Worm (Caenorhabditis elegans) whole organism, late embryonic: ENCODE results near the gene F25B3.4.

Experiments used
- C38D4.7 ChIP-seq: fragments of 200-800 bp; sonication (Bioruptor generic); optimal IDR thresholded peaks from 2 replicates; lab custom pipeline; 2018; ENCODE audit warnings: mild to moderate bottlenecking, missing genetic modification characterization, moderate library complexity, missing compliant biosample characterization
- F13H6.1 ChIP-seq: sonication (generic microtip); optimal IDR thresholded peaks from 2 replicates; lab custom pipeline; 2016; ENCODE audit warnings: missing genetic modification characterization, missing compliant biosample characterization
- K02D7.2 ChIP-seq: sonication (generic microtip); optimal IDR thresholded peaks from 2 replicates; lab custom pipeline; 2017; ENCODE audit warnings: mild to moderate bottlenecking, missing genetic modification characterization, missing compliant biosample characterization
- K09A11.1 ChIP-seq: sonication (generic microtip); optimal IDR thresholded peaks from 2 replicates; lab custom pipeline; 2017; ENCODE audit warnings: antibody characterized with exemption, mild to moderate bottlenecking, missing genetic modification characterization, missing compliant biosample characterization; ENCODE audit not compliant: insufficient read depth
- T23F11.4 ChIP-seq: fragments of 200-800 bp; sonication (Bioruptor generic); optimal IDR thresholded peaks from 2 replicates; lab custom pipeline; 2018; ENCODE audit warnings: mild to moderate bottlenecking, missing genetic modification characterization, missing compliant biosample characterization
- Y22D7AL.16 ChIP-seq: sonication (generic microtip); optimal IDR thresholded peaks from 2 replicates; lab custom pipeline; 2016; ENCODE audit warnings: missing genetic modification characterization, missing compliant biosample characterization
- ceh-14 ChIP-seq: sonication (generic microtip); optimal IDR thresholded peaks from 2 replicates; lab custom pipeline; 2016; ENCODE audit warnings: missing genotype, missing genetic modification characterization, missing compliant biosample characterization
- ceh-2 ChIP-seq: sonication (generic microtip); optimal IDR thresholded peaks from 2 replicates; lab custom pipeline; 2016; ENCODE audit warnings: missing genotype, missing genetic modification characterization, missing compliant biosample characterization
- ceh-22 ChIP-seq: sonication (generic microtip); optimal IDR thresholded peaks from 2 replicates; lab custom pipeline; 2017; ENCODE audit warnings: missing biosample characterization, missing genetic modification characterization
- ceh-30 ChIP-seq: fragments of 150-350 bp; optimal IDR thresholded peaks from 2 replicates; lab custom pipeline; 2014; ENCODE audit warnings: missing biosample characterization, missing genetic modification characterization
- ceh-31 ChIP-seq: sonication (generic microtip); optimal IDR thresholded peaks from 2 replicates; lab custom pipeline; 2016; ENCODE audit warnings: missing genetic modification characterization, missing compliant biosample characterization
- ceh-45 ChIP-seq: fragments of 200-800 bp; sonication (Bioruptor generic); IDR thresholded peaks from 2 replicates; pipeline ENCODE4 v1.3.6; 2022; ENCODE audit warnings: missing genetic modification reagents, missing genetic modification characterization, missing compliant biosample characterization
- ceh-48 ChIP-seq: sonication (generic microtip); optimal IDR thresholded peaks from 2 replicates; lab custom pipeline; 2016; ENCODE audit warnings: missing genetic modification characterization, inconsistent platforms, missing compliant biosample characterization
- ceh-6 ChIP-seq: fragments of 200-800 bp; sonication (Bioruptor generic); optimal IDR thresholded peaks from 2 replicates; lab custom pipeline; 2018; ENCODE audit warnings: mild to moderate bottlenecking, missing genetic modification characterization, missing compliant biosample characterization
- dmd-4 ChIP-seq: sonication (generic microtip); optimal IDR thresholded peaks from 2 replicates; lab custom pipeline; 2016; ENCODE audit warnings: borderline replicate concordance, missing genetic modification characterization, missing compliant biosample characterization
- elt-2 ChIP-seq: sonication (generic microtip); optimal IDR thresholded peaks from 2 replicates; lab custom pipeline; 2016; ENCODE audit warnings: missing genetic modification reagents, missing genetic modification characterization, missing compliant biosample characterization
- elt-4 ChIP-seq: sonication (generic microtip); optimal IDR thresholded peaks from 2 replicates; lab custom pipeline; 2016; ENCODE audit warnings: missing genetic modification characterization, missing compliant biosample characterization
- ets-4 ChIP-seq: sonication (generic microtip); optimal IDR thresholded peaks from 2 replicates; lab custom pipeline; 2016; ENCODE audit warnings: missing genetic modification characterization, missing compliant biosample characterization
- fkh-10 ChIP-seq: fragments of 150-350 bp; optimal IDR thresholded peaks from 2 replicates; lab custom pipeline; 2014; ENCODE audit warnings: missing biosample characterization, missing genetic modification reagents, missing genetic modification characterization
- fkh-6 ChIP-seq: sonication (generic microtip); optimal IDR thresholded peaks from 2 replicates; lab custom pipeline; 2016; ENCODE audit warnings: missing genetic modification characterization, missing compliant biosample characterization
- hlh-13 ChIP-seq: fragments of 200-800 bp; sonication (Bioruptor generic); optimal IDR thresholded peaks from 2 replicates; lab custom pipeline; 2018; ENCODE audit warnings: mild to moderate bottlenecking, missing genetic modification characterization, missing compliant biosample characterization
- hlh-15 ChIP-seq: sonication (generic microtip); optimal IDR thresholded peaks from 2 replicates; lab custom pipeline; 2016; ENCODE audit warnings: missing genetic modification characterization, missing compliant biosample characterization
- hlh-30 ChIP-seq: sonication (generic microtip); optimal IDR thresholded peaks from 2 replicates; lab custom pipeline; 2017; ENCODE audit warnings: antibody characterized with exemption, missing genetic modification characterization, missing compliant biosample characterization; ENCODE audit not compliant: insufficient read depth
- hlh-8 ChIP-seq: sonication (generic microtip); optimal IDR thresholded peaks from 2 replicates; lab custom pipeline; 2016; ENCODE audit warnings: missing genotype, missing genetic modification characterization, missing compliant biosample characterization
- lim-6 ChIP-seq: sonication (generic microtip); optimal IDR thresholded peaks from 2 replicates; lab custom pipeline; 2016; ENCODE audit warnings: missing genetic modification characterization, missing compliant biosample characterization
- mec-3 ChIP-seq: sonication (generic microtip); optimal IDR thresholded peaks from 2 replicates; lab custom pipeline; 2016; ENCODE audit warnings: borderline replicate concordance, missing genetic modification characterization, missing compliant biosample characterization
- nfya-1 ChIP-seq: sonication (generic microtip); optimal IDR thresholded peaks from 2 replicates; lab custom pipeline; 2017; ENCODE audit warnings: missing genetic modification characterization, mild to moderate bottlenecking, missing compliant biosample characterization, antibody characterized with exemption, moderate library complexity
- odd-2 ChIP-seq: sonication (generic microtip); optimal IDR thresholded peaks from 2 replicates; lab custom pipeline; 2017; ENCODE audit warnings: antibody characterized with exemption, mild to moderate bottlenecking, missing genetic modification characterization, missing compliant biosample characterization
- pat-9 ChIP-seq: fragments of 200-800 bp; sonication (Bioruptor generic); optimal IDR thresholded peaks from 2 replicates; lab custom pipeline; 2018; ENCODE audit warnings: mild to moderate bottlenecking, missing genetic modification characterization, moderate library complexity, missing compliant biosample characterization
- pha-4 ChIP-seq: fragments of 150-350 bp; optimal IDR thresholded peaks from 2 replicates; lab custom pipeline; 2018; ENCODE audit warnings: missing biosample characterization, missing genetic modification reagents, missing genetic modification characterization
- pros-1 ChIP-seq: fragments of 150-350 bp; optimal IDR thresholded peaks from 2 replicates; lab custom pipeline; 2014; ENCODE audit warnings: missing biosample characterization, missing genetic modification reagents, missing genetic modification characterization
- ref-2 ChIP-seq: sonication (generic microtip); optimal IDR thresholded peaks from 2 replicates; lab custom pipeline; 2016; ENCODE audit warnings: missing genetic modification characterization, missing compliant biosample characterization
- sdc-2 ChIP-seq: sonication (generic microtip); optimal IDR thresholded peaks from 2 replicates; lab custom pipeline; 2016; ENCODE audit warnings: missing genotype, missing genetic modification characterization, missing compliant biosample characterization
- sox-2 ChIP-seq: fragments of 200-800 bp; sonication (Bioruptor generic); IDR thresholded peaks from 2 replicates; pipeline ENCODE4 v1.3.6; 2022; ENCODE audit warnings: missing genetic modification reagents, missing genetic modification characterization, missing compliant biosample characterization
- sox-4 ChIP-seq: sonication (generic microtip); optimal IDR thresholded peaks from 2 replicates; lab custom pipeline; 2017; ENCODE audit warnings: mild to moderate bottlenecking, missing genetic modification characterization, inconsistent platforms, missing compliant biosample characterization
- syd-9 ChIP-seq: sonication (generic microtip); optimal IDR thresholded peaks from 2 replicates; lab custom pipeline; 2016; ENCODE audit warnings: mild to moderate bottlenecking, missing genetic modification characterization, moderate library complexity, missing compliant biosample characterization
- tbx-2 ChIP-seq: sonication (generic microtip); optimal IDR thresholded peaks from 2 replicates; lab custom pipeline; 2016; ENCODE audit warnings: missing genetic modification characterization, missing compliant biosample characterization
- ttx-3 ChIP-seq: sonication (generic microtip); optimal IDR thresholded peaks from 2 replicates; lab custom pipeline; 2016; ENCODE audit warnings: missing genetic modification reagents, missing genetic modification characterization, missing compliant biosample characterization
- unc-42 ChIP-seq: sonication (generic microtip); optimal IDR thresholded peaks from 2 replicates; lab custom pipeline; 2016; ENCODE audit warnings: missing genotype, missing genetic modification characterization, missing compliant biosample characterization
- unc-55 ChIP-seq: sonication (generic microtip); optimal IDR thresholded peaks from 2 replicates; lab custom pipeline; 2017; ENCODE audit warnings: missing biosample characterization, missing genetic modification reagents, missing genetic modification characterization
- unc-86 ChIP-seq: sonication (generic microtip); optimal IDR thresholded peaks from 2 replicates; lab custom pipeline; 2016; ENCODE audit warnings: missing genetic modification characterization, missing compliant biosample characterization

F25B3.4 gene

DNA sequence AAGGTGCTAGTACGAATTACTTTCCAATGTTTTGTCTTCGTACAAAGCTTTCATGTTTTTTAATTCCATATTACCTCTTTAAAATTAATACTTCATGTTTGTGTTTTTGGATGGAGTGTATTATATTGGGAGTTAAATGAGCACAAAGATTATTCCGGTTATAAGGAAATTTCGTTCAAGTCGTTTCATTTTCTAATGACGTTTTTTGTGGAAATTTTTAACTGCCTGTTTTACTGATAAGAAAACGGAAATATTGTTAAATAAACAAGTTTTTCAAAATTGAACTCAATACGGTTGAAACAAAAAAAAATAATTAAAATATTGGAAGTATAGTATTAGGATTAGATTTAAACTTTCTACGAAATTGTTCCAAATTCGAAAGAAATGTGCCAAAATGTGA is 41.3 kb downstream of the F25B3.4 start:
- TF ChIP-seq ceh-2 (tag; lab: Kevin White, UChicago) (no peak), odd-2 (no peak), elt-4 (tag; lab: Kevin White, UChicago) (no peak), lim-6 (tag; lab: Kevin White, UChicago) (no peak), ceh-48 (tag; lab: Kevin White, UChicago) (no peak), sdc-2 (tag; lab: Kevin White, UChicago) (no peak)

- no peak for TF ChIP-seq syd-9 (tag; lab: Kevin White, UChicago)
- TF ChIP-seq hlh-13 (GFP tag; lab: Kevin White, UChicago), result no peak
- TF ChIP-seq ttx-3 (tag; lab: Kevin White, UChicago), result no peak
- no peak for TF ChIP-seq elt-2
- no peak for TF ChIP-seq ceh-48 (tag; lab: Kevin White, UChicago)
- TF ChIP-seq Y22D7AL.16, result no peak
- no peak for TF ChIP-seq pha-4 (tag; lab: Kevin White, UChicago)
- no peak for TF ChIP-seq ceh-22 (tag; lab: Kevin White, UChicago)
- TF ChIP-seq hlh-30 (tag; lab: Kevin White, UChicago), result no peak
- TF ChIP-seq sox-4 (tag; lab: Kevin White, UChicago), result no peak
- TF ChIP-seq hlh-15, result no peak
- TF ChIP-seq unc-42 (tag; lab: Kevin White, UChicago), result no peak
- no peak for TF ChIP-seq ceh-30
- TF ChIP-seq ceh-2 (tag; lab: Kevin White, UChicago), result no peak
- no peak for TF ChIP-seq K09A11.1 (tag; lab: Kevin White, UChicago)
- TF ChIP-seq unc-55, result no peak
- no peak for TF ChIP-seq ets-4 (tag; lab: Kevin White, UChicago)
- TF ChIP-seq K02D7.2 (tag; lab: Kevin White, UChicago), result no peak
These were observed 42.1 kb downstream of the F25B3.4 start, which contains the start of gene C50F4.1 for ce11 chrV:9526470-9526869. C50F4.1 (plus strand) TSS chrV:9526793.

ce11 chrV:9524099-9524498 is 44.5 kb downstream of the F25B3.4 start, which contains the start of gene C50F4.9:
C50F4.9 (minus strand) TSS chrV:9524199.
- TF ChIP-seq tbx-2 (tag; lab: Kevin White, UChicago) (no peak), ceh-31 (tag; lab: Kevin White, UChicago) (no peak), fkh-6 (no peak), sdc-2 (tag; lab: Kevin White, UChicago) (no peak), F13H6.1 (tag; lab: Kevin White, UChicago) (no peak), unc-86 (tag; lab: Kevin White, UChicago) (no peak), T23F11.4 (GFP tag; lab: Kevin White, UChicago) (no peak), ceh-14 (no peak), lim-6 (tag; lab: Kevin White, UChicago) (no peak), hlh-8 (tag; lab: Kevin White, UChicago) (no peak), mec-3 (tag; lab: Kevin White, UChicago) (no peak), unc-55 (no peak), pros-1 (tag; lab: Kevin White, UChicago) (no peak), pat-9 (tag; lab: Kevin White, UChicago) (no peak)
- TF ChIP-seq, all 69 proteins: peak for 0

ce11 chrV:9521697-9522096 is 46.9 kb downstream of the F25B3.4 start:
- TF ChIP-seq ref-2 (tag; lab: Kevin White, UChicago), result no peak
- TF ChIP-seq C38D4.7, result no peak
- TF ChIP-seq ceh-45, result no peak
- TF ChIP-seq pat-9 (tag; lab: Kevin White, UChicago), result no peak
- TF ChIP-seq nfya-1, result no peak
- TF ChIP-seq Y22D7AL.16, result no peak
- no peak for TF ChIP-seq lim-6 (tag; lab: Kevin White, UChicago)
- no peak for TF ChIP-seq hlh-13 (GFP tag; lab: Kevin White, UChicago)
- TF ChIP-seq ceh-22 (tag; lab: Kevin White, UChicago), result no peak
- no peak for TF ChIP-seq fkh-10 (GFP tag; lab: Kevin White, UChicago)
- no peak for TF ChIP-seq dmd-4 (tag; lab: Kevin White, UChicago)
- no peak for TF ChIP-seq ceh-6 (GFP tag; lab: Kevin White, UChicago)
- TF ChIP-seq mec-3 (tag; lab: Kevin White, UChicago), result no peak
- TF ChIP-seq ceh-14, result no peak
- no peak for TF ChIP-seq sox-2 (GFP tag; lab: Robert Waterston, UW)
